Worm (Caenorhabditis elegans) whole organism, L1 larva: ENCODE results near the gene F38B6.3.
A peak's percentile ranks its signal among the peaks of the same experiment; 100 is the strongest.

Experiments used
- C04F5.9 ChIP-seq: sonication (generic microtip); optimal IDR thresholded peaks from 2 replicates; lab custom pipeline; 2016; ENCODE audit warnings: missing genetic modification characterization, missing compliant biosample characterization
- C16A3.4 ChIP-seq: fragments of 150-350 bp; optimal IDR thresholded peaks from 2 replicates; lab custom pipeline; 2014; ENCODE audit warnings: missing biosample characterization, missing genetic modification characterization
- C34B4.2 ChIP-seq: sonication (generic microtip); optimal IDR thresholded peaks from 2 replicates; lab custom pipeline; 2017; ENCODE audit warnings: mild to moderate bottlenecking, missing genetic modification characterization, missing compliant biosample characterization
- F16B12.6 ChIP-seq: fragments of 150-350 bp; optimal IDR thresholded peaks from 2 replicates; lab custom pipeline; 2014; ENCODE audit warnings: missing biosample characterization, missing genetic modification characterization
- alr-1 ChIP-seq: fragments of 200-800 bp; sonication (Bioruptor generic); optimal IDR thresholded peaks from 2 replicates; lab custom pipeline; 2018; ENCODE audit warnings: borderline replicate concordance, mild to moderate bottlenecking, missing genetic modification characterization, missing compliant biosample characterization
- blmp-1 ChIP-seq: fragments of 150-350 bp; optimal IDR thresholded peaks from 2 replicates; lab custom pipeline; 2014; ENCODE audit warnings: missing biosample characterization, missing genetic modification characterization
- ceh-63 ChIP-seq: fragments of 200-800 bp; sonication (Bioruptor generic); optimal IDR thresholded peaks from 2 replicates; lab custom pipeline; 2018; ENCODE audit warnings: mild to moderate bottlenecking, missing genetic modification characterization, missing compliant biosample characterization
- ceh-82 ChIP-seq, 3 experiments: fragments of 150-350 bp in 1 of 3; sonication (generic microtip) in 2 of 3; optimal IDR thresholded peaks; 2 replicates each; lab custom pipeline; 2014 to 2017; ENCODE audit warnings: missing biosample characterization in 3 of 3, missing genetic modification characterization in 3 of 3
- ceh-88 ChIP-seq: fragments of 200-800 bp; sonication (Bioruptor generic); IDR thresholded peaks from 2 replicates; pipeline ENCODE4 v1.3.6; 2022; ENCODE audit warnings: missing genetic modification characterization, missing compliant biosample characterization
- ceh-90 ChIP-seq: sonication (generic microtip); optimal IDR thresholded peaks from 2 replicates; lab custom pipeline; 2016; ENCODE audit warnings: missing genetic modification characterization, missing compliant biosample characterization
- dpl-1 ChIP-seq, 3 experiments: fragments of 150-350 bp in 2 of 3; sonication (generic microtip) in 1 of 3; optimal IDR thresholded peaks; 2 replicates each; lab custom pipeline; 2014 to 2017; ENCODE audit warnings: missing biosample characterization in 3 of 3, missing genetic modification characterization in 3 of 3, missing genetic modification reagents in 3 of 3
- efl-1 ChIP-seq, 4 experiments: fragments of 150-350 bp; optimal IDR thresholded peaks in 3 of 4; peaks in 1 of 4; 1 replicate in 1 of 4; 2 replicates in 3 of 4; lab custom pipeline; 2014; ENCODE audit warnings: missing biosample characterization in 2 of 4, missing genetic modification characterization in 2 of 4, missing genetic modification reagents in 2 of 4
- egl-13 ChIP-seq: sonication (generic microtip); optimal IDR thresholded peaks from 2 replicates; lab custom pipeline; 2016; ENCODE audit warnings: missing genotype, missing genetic modification reagents, missing genetic modification characterization, missing compliant biosample characterization
- egl-27 ChIP-seq, 2 experiments: fragments of 150-350 bp in 1 of 2; sonication (generic microtip); optimal IDR thresholded peaks; 3 replicates each; lab custom pipeline; 2017 to 2018; ENCODE audit warnings: missing biosample characterization in 2 of 2, missing genetic modification characterization in 2 of 2, missing genetic modification reagents in 2 of 2
- elt-2 ChIP-seq: sonication (generic microtip); optimal IDR thresholded peaks from 2 replicates; lab custom pipeline; 2016; ENCODE audit warnings: missing genetic modification characterization, mild to moderate bottlenecking, inconsistent platforms, missing compliant biosample characterization, missing genetic modification reagents
- elt-3 ChIP-seq, 6 experiments: fragments of 150-350 bp in 1 of 6; sonication (generic microtip); optimal IDR thresholded peaks; 2 replicates each; lab custom pipeline; 2017 to 2018; ENCODE audit warnings: missing biosample characterization in 6 of 6, missing genetic modification characterization in 6 of 6, inconsistent platforms in 1 of 6
- ets-5 ChIP-seq: fragments of 200-800 bp; sonication (Bioruptor generic); IDR thresholded peaks from 2 replicates; pipeline ENCODE4 v1.3.6; 2022; ENCODE audit warnings: missing genetic modification characterization, missing compliant biosample characterization
- fkh-4 ChIP-seq: sonication (generic microtip); optimal IDR thresholded peaks from 2 replicates; lab custom pipeline; 2016; ENCODE audit warnings: missing compliant biosample characterization, missing genetic modification characterization, borderline replicate concordance
- fkh-8 ChIP-seq: sonication (generic microtip); optimal IDR thresholded peaks from 2 replicates; lab custom pipeline; 2016; ENCODE audit warnings: mild to moderate bottlenecking, missing genetic modification characterization, missing compliant biosample characterization
- fos-1 ChIP-seq: fragments of 150-350 bp; optimal IDR thresholded peaks from 2 replicates; lab custom pipeline; 2014; ENCODE audit warnings: missing biosample characterization, missing genetic modification characterization
- hlh-17 ChIP-seq: fragments of 200-800 bp; sonication (Bioruptor generic); optimal IDR thresholded peaks from 2 replicates; lab custom pipeline; 2018; ENCODE audit warnings: missing genetic modification characterization, mild to moderate bottlenecking, missing compliant biosample characterization, moderate library complexity, borderline replicate concordance
- hlh-4 ChIP-seq: sonication (generic microtip); optimal IDR thresholded peaks from 2 replicates; lab custom pipeline; 2016; ENCODE audit warnings: mild to moderate bottlenecking, missing genetic modification characterization, missing compliant biosample characterization
- hpl-2 ChIP-seq: fragments of 150-350 bp; optimal IDR thresholded peaks from 2 replicates; lab custom pipeline; 2014; ENCODE audit warnings: missing biosample characterization, missing genetic modification reagents, missing genetic modification characterization
- irx-1 ChIP-seq: sonication (generic microtip); optimal IDR thresholded peaks from 2 replicates; lab custom pipeline; 2016; ENCODE audit warnings: missing genetic modification characterization, missing compliant biosample characterization
- lin-13 ChIP-seq: fragments of 150-350 bp; optimal IDR thresholded peaks from 2 replicates; lab custom pipeline; 2014; ENCODE audit warnings: missing biosample characterization, missing genetic modification reagents, missing genetic modification characterization
- lin-14 ChIP-seq: fragments of 200-800 bp; sonication (Bioruptor generic); optimal IDR thresholded peaks from 2 replicates; lab custom pipeline; 2018; ENCODE audit warnings: mild to moderate bottlenecking, missing genetic modification characterization, moderate library complexity, missing compliant biosample characterization
- lin-39 ChIP-seq: fragments of 150-350 bp; optimal IDR thresholded peaks from 2 replicates; lab custom pipeline; 2014; ENCODE audit warnings: missing biosample characterization, missing genetic modification reagents, missing genetic modification characterization
- mab-9 ChIP-seq: fragments of 200-800 bp; sonication (Bioruptor generic); IDR thresholded peaks from 2 replicates; pipeline ENCODE4 v1.3.6; 2022; ENCODE audit warnings: missing genetic modification reagents, missing genetic modification characterization, missing compliant biosample characterization
- mdl-1 ChIP-seq, 2 experiments: fragments of 150-350 bp; optimal IDR thresholded peaks; 2 replicates each; lab custom pipeline; 2014 to 2017; ENCODE audit warnings: missing biosample characterization in 2 of 2, missing genetic modification characterization in 2 of 2, inconsistent platforms in 1 of 2
- mef-2 ChIP-seq: fragments of 150-350 bp; optimal IDR thresholded peaks from 2 replicates; lab custom pipeline; 2014; ENCODE audit warnings: missing biosample characterization, missing genetic modification characterization
- mep-1 ChIP-seq: fragments of 150-350 bp; optimal IDR thresholded peaks from 2 replicates; lab custom pipeline; 2014; ENCODE audit warnings: missing biosample characterization, missing genetic modification characterization
- nhr-11 ChIP-seq: fragments of 150-350 bp; optimal IDR thresholded peaks from 2 replicates; lab custom pipeline; 2014; ENCODE audit warnings: missing biosample characterization, missing genetic modification characterization
- nhr-12 ChIP-seq: sonication (generic microtip); optimal IDR thresholded peaks from 2 replicates; lab custom pipeline; 2017; ENCODE audit warnings: missing biosample characterization, missing genetic modification characterization
- nhr-20 ChIP-seq: sonication (generic microtip); optimal IDR thresholded peaks from 2 replicates; lab custom pipeline; 2016; ENCODE audit warnings: mild to moderate bottlenecking, missing genetic modification characterization, missing compliant biosample characterization
- nhr-28 ChIP-seq: fragments of 150-350 bp; optimal IDR thresholded peaks from 2 replicates; lab custom pipeline; 2014; ENCODE audit warnings: missing biosample characterization, missing genetic modification characterization
- nhr-71 ChIP-seq: sonication (generic microtip); optimal IDR thresholded peaks from 2 replicates; lab custom pipeline; 2016; ENCODE audit warnings: mild to moderate bottlenecking, missing genetic modification characterization, moderate library complexity, missing compliant biosample characterization
- nhr-76 ChIP-seq: sonication (generic microtip); optimal IDR thresholded peaks from 2 replicates; lab custom pipeline; 2017; ENCODE audit warnings: missing biosample characterization, missing genetic modification characterization
- nhr-84 ChIP-seq: sonication (generic microtip); optimal IDR thresholded peaks from 2 replicates; lab custom pipeline; 2017; ENCODE audit warnings: missing biosample characterization, missing genetic modification characterization
- nhr-85 ChIP-seq: sonication (generic microtip); peaks from one replicate; lab custom pipeline; 2016; ENCODE audit warnings: missing genetic modification characterization, inconsistent platforms, missing compliant biosample characterization
- nhr-90 ChIP-seq: sonication (generic microtip); optimal IDR thresholded peaks from 2 replicates; lab custom pipeline; 2016; ENCODE audit warnings: mild to moderate bottlenecking, missing genetic modification characterization, missing compliant biosample characterization; ENCODE audit not compliant: poor library complexity
- pag-3 ChIP-seq: sonication (generic microtip); optimal IDR thresholded peaks from 2 replicates; lab custom pipeline; 2017; ENCODE audit warnings: missing genetic modification characterization, mild to moderate bottlenecking, missing compliant biosample characterization, antibody characterized with exemption, borderline replicate concordance; ENCODE audit not compliant: insufficient read depth
- snu-23 ChIP-seq: sonication (generic microtip); optimal IDR thresholded peaks from 2 replicates; lab custom pipeline; 2016; ENCODE audit warnings: missing genetic modification characterization, missing compliant biosample characterization
- sox-4 ChIP-seq: sonication (generic microtip); optimal IDR thresholded peaks from 2 replicates; lab custom pipeline; 2016; ENCODE audit warnings: missing genetic modification characterization, missing compliant biosample characterization
- swsn-7 ChIP-seq: sonication (generic microtip); optimal IDR thresholded peaks from 2 replicates; lab custom pipeline; 2016; ENCODE audit warnings: missing genetic modification characterization, missing compliant biosample characterization
- tbx-2 ChIP-seq: sonication (generic microtip); optimal IDR thresholded peaks from 2 replicates; lab custom pipeline; 2016; ENCODE audit warnings: missing genetic modification characterization, missing compliant biosample characterization
- tlp-1 ChIP-seq: fragments of 150-350 bp; optimal IDR thresholded peaks from 2 replicates; lab custom pipeline; 2014; ENCODE audit warnings: missing biosample characterization, missing genetic modification characterization
- unc-130 ChIP-seq: fragments of 150-350 bp; optimal IDR thresholded peaks from 2 replicates; lab custom pipeline; 2017; ENCODE audit warnings: missing biosample characterization, missing genetic modification characterization, inconsistent platforms
- unc-30 ChIP-seq: sonication (generic microtip); optimal IDR thresholded peaks from 2 replicates; lab custom pipeline; 2017; ENCODE audit warnings: missing biosample characterization, missing genetic modification characterization
- unc-62 ChIP-seq: fragments of 150-350 bp; optimal IDR thresholded peaks from 2 replicates; lab custom pipeline; 2014; ENCODE audit warnings: missing biosample characterization, missing genetic modification reagents, missing genetic modification characterization
- unc-98 ChIP-seq: fragments of 200-800 bp; sonication (Bioruptor generic); IDR thresholded peaks from 2 replicates; pipeline ENCODE4 v1.3.6; 2022; ENCODE audit warnings: missing genetic modification characterization, missing compliant biosample characterization
- xbp-1 ChIP-seq: sonication (generic microtip); optimal IDR thresholded peaks from 2 replicates; lab custom pipeline; 2016; ENCODE audit warnings: missing genetic modification characterization, missing compliant biosample characterization
- ztf-11 ChIP-seq, 2 experiments: sonication (generic microtip); optimal IDR thresholded peaks; 2 replicates each; lab custom pipeline; 2016 to 2017; ENCODE audit warnings: missing genetic modification characterization in 2 of 2, missing biosample characterization in 1 of 2, missing compliant biosample characterization in 1 of 2

The F38B6.3 gene

DNA sequence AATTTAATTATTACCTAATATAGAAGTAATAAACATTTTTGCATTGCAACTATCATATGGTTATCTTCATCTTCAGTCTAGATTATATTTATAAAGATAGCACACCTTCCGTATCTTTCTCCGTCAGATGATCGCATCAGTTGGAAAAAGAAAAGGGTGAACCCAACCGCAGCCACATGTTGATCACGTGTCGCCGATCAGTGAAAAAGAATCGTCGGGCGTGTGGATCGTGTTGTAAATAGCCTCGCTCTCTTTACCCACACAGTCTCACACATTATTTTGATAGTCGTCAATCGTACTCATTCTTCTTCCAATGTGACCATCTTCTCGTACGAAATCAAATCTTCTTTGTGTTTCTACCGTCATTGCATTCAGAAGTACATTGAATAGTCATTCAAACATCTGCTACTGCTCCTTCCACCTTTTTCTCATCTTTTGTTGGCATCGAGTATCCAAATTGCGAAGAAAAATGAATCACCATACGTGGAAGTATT lies 50.5 kb downstream of the F38B6.3 start (continued):
- TF ChIP-seq efl-1 (optimal IDR thresholded peaks at IDR 0.05; lab: Kevin White, UChicago) (peak; percentile 63 to 65), efl-1 (GFP tag; optimal IDR thresholded peaks at IDR 0.05 in 1 of 2; lab: Kevin White, UChicago) (peak; percentile 10 to 97), nhr-71 (tag; lab: Kevin White, UChicago) (peak; percentile 99), unc-30 (tag; lab: Kevin White, UChicago) (no peak), fos-1 (tag; lab: Kevin White, UChicago) (peak; percentile 49), nhr-85 (tag; lab: Kevin White, UChicago) (peak; percentile 100), nhr-76 (no peak), mef-2 (tag; lab: Kevin White, UChicago) (peak; percentile 9), tbx-2 (tag; lab: Kevin White, UChicago) (peak; percentile 94), ztf-11 (tag; optimal IDR thresholded peaks at IDR 0.05; lab: Kevin White, UChicago) (peak in 1 of 2 experiments; percentile 80), C04F5.9 (tag; lab: Kevin White, UChicago) (peak; percentile 60), nhr-11 (tag; lab: Kevin White, UChicago) (peak; percentile 70), sox-4 (tag; lab: Kevin White, UChicago) (peak; percentile 69), nhr-90 (tag; lab: Kevin White, UChicago) (peak; percentile 99), elt-2 (tag; lab: Kevin White, UChicago) (peak; percentile 97), unc-98 (GFP tag; lab: Robert Waterston, UW) (no peak), nhr-12 (tag; lab: Kevin White, UChicago) (no peak), F16B12.6 (tag; lab: Kevin White, UChicago) (no peak), nhr-28 (peak; percentile 31), blmp-1 (tag; lab: Kevin White, UChicago) (peak; percentile 92), C16A3.4 (tag; lab: Kevin White, UChicago) (peak; percentile 86), C34B4.2 (tag; lab: Kevin White, UChicago) (no peak), egl-13 (tag; lab: Kevin White, UChicago) (peak; percentile 61), unc-62 (GFP tag; lab: Kevin White, UChicago) (peak; percentile 15), mep-1 (peak; percentile 91), fkh-8 (tag; lab: Kevin White, UChicago) (peak; percentile 40), nhr-84 (tag; lab: Kevin White, UChicago) (no peak), ets-5 (GFP tag; lab: Robert Waterston, UW) (no peak), ceh-82 (tag; optimal IDR thresholded peaks at IDR 0.05; lab: Kevin White, UChicago) (peak; percentile 5 to 46 (median 43)), alr-1 (tag; lab: Kevin White, UChicago) (no peak), mab-9 (GFP tag; lab: Robert Waterston, UW) (peak; percentile 60), hlh-17 (GFP tag; lab: Kevin White, UChicago) (no peak), tlp-1 (tag; lab: Kevin White, UChicago) (peak; percentile 86), xbp-1 (tag; lab: Kevin White, UChicago) (peak; percentile 90), lin-14 (GFP tag; lab: Kevin White, UChicago) (peak; percentile 99), pag-3 (tag; lab: Kevin White, UChicago) (no peak), dpl-1 (GFP tag; optimal IDR thresholded peaks at IDR 0.05; lab: Kevin White, UChicago) (peak; percentile 37 to 61 (median 49)), unc-130 (tag; lab: Kevin White, UChicago) (peak; percentile 93), ceh-63 (GFP tag; lab: Kevin White, UChicago) (no peak), hlh-4 (tag; lab: Kevin White, UChicago) (no peak), lin-39 (tag; lab: Kevin White, UChicago) (peak; percentile 89), elt-3 (tag; optimal IDR thresholded peaks at IDR 0.05; lab: Kevin White, UChicago) (peak; percentile 48 to 99 (median 92)), fkh-4 (tag; lab: Kevin White, UChicago) (no peak), lin-13 (GFP tag; lab: Kevin White, UChicago) (peak; percentile 91), ceh-88 (peak; percentile 87), mdl-1 (tag; optimal IDR thresholded peaks at IDR 0.05; lab: Kevin White, UChicago) (peak in 1 of 2 experiments; percentile 92), snu-23 (peak; percentile 99), swsn-7 (tag; lab: Kevin White, UChicago) (peak; percentile 91), irx-1 (peak; percentile 91), nhr-20 (tag; lab: Kevin White, UChicago) (peak; percentile 99), egl-27 (tag; optimal IDR thresholded peaks at IDR 0.05; lab: Kevin White, UChicago) (peak; percentile 79 to 80), ceh-90 (tag; lab: Kevin White, UChicago) (no peak), hpl-2 (peak; percentile 79)
